Worm (Caenorhabditis elegans): ENCODE results near the gene Y51A2D.21.
A peak's percentile ranks its signal among the peaks of the same experiment; 100 is the strongest.

Gene Y51A2D.21

ce11 chrV:18571533-18571932, at the start of gene Y51A2D.21:
Gene Y51A2D.21 (plus strand): TSS chrV:18571833.
- TF ChIP-seq lin-32 (GFP tag; optimal IDR thresholded peaks at IDR 0.05) (no peak), pha-4 (tag; optimal IDR thresholded peaks at IDR 0.05) (no peak), mep-1 (tag; optimal IDR thresholded peaks at IDR 0.05) (no peak), ceh-83 (GFP tag; optimal IDR thresholded peaks at IDR 0.05) (no peak), snpc-4 (tag; optimal IDR thresholded peaks at IDR 0.05) (no peak), ceh-39 (tag; optimal IDR thresholded peaks at IDR 0.05) (no peak), nhr-28 (tag; optimal IDR thresholded peaks at IDR 0.05) (no peak), lin-13 (tag; optimal IDR thresholded peaks at IDR 0.05) (no peak), mls-2 (tag; optimal IDR thresholded peaks at IDR 0.05) (no peak), sem-2 (GFP tag; optimal IDR thresholded peaks at IDR 0.05) (no peak)

DNA sequence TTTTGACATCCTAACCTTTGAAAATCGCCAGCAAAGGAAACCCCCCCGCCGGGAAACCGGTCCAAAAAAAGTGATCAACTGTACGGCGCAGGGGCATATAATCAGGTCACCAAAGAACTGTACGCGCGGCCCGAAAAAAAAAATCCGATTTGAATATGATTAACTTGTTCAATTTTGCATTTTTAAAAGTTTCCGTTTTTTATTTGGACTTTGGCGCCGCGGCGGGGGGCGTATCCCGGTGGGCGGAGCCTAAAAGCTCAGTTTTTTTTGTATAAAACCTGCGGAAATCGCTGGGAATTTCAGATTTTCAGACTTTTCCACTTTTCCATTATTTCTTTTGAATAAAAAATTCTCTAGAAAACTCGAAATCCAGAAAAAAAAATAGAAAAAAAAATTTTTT, 47.2 kb upstream of the Y51A2D.21 start, which contains the start of gene hmit-1.2:
TSS of gene hmit-1.2 (plus strand) at position 301 of the 400 bp plus-strand sequence.
- no peak for TF ChIP-seq snpc-4 (tag; optimal IDR thresholded peaks at IDR 0.05)
- TF ChIP-seq mls-2 (tag; optimal IDR thresholded peaks at IDR 0.05) = no peak
- no peak for TF ChIP-seq zip-8 (tag; optimal IDR thresholded peaks at IDR 0.05)
- TF ChIP-seq pha-4 (tag; optimal IDR thresholded peaks at IDR 0.05) = no peak
- no peak for TF ChIP-seq tbx-8 (GFP tag; optimal IDR thresholded peaks at IDR 0.05)
- TF ChIP-seq nhr-2 (tag; optimal IDR thresholded peaks at IDR 0.05) = no peak
- no peak for TF ChIP-seq unc-120 (tag; optimal IDR thresholded peaks at IDR 0.05; ENCODE audit: poor library complexity, severe bottlenecking)
- no peak for TF ChIP-seq hlh-1 (tag; optimal IDR thresholded peaks at IDR 0.05)
- TF ChIP-seq elt-3 (tag; optimal IDR thresholded peaks at IDR 0.05) = no peak
- TF ChIP-seq ces-1 (GFP tag; optimal IDR thresholded peaks at IDR 0.05) = no peak
- TF ChIP-seq sptf-1 (tag; optimal IDR thresholded peaks at IDR 0.05) = no peak
- no peak for TF ChIP-seq drap-1 (GFP tag; optimal IDR thresholded peaks at IDR 0.05)
- no peak for TF ChIP-seq mep-1 (tag; optimal IDR thresholded peaks at IDR 0.05)
- no peak for TF ChIP-seq sem-2 (GFP tag; optimal IDR thresholded peaks at IDR 0.05)
- no peak for TF ChIP-seq blmp-1 (tag; optimal IDR thresholded peaks at IDR 0.05)
- TF ChIP-seq ham-2 (GFP tag; optimal IDR thresholded peaks at IDR 0.05) = no peak
- TF ChIP-seq cnd-1 (tag; optimal IDR thresholded peaks at IDR 0.05) = no peak

- TF ChIP-seq bed-3 (GFP tag; optimal IDR thresholded peaks at IDR 0.05) (no peak), nhr-237 (tag; optimal IDR thresholded peaks at IDR 0.05) (peak; percentile 36), pha-4 (tag; optimal IDR thresholded peaks at IDR 0.05) (peak; percentile 31)
Observed at ce11 chrV:18533606-18534005, 38.0 kb upstream of the Y51A2D.21 start, which contains the start of gene ints-5. Gene ints-5 (plus strand): TSS chrV:18533953.

ce11 chrV:18536015-18536414, 35.6 kb upstream of the Y51A2D.21 start:
- TF ChIP-seq zip-8 (tag; optimal IDR thresholded peaks at IDR 0.05) = peak; percentile 96
- TF ChIP-seq ham-2 (GFP tag; optimal IDR thresholded peaks at IDR 0.05) = no peak

- TF ChIP-seq mep-1 (tag; optimal IDR thresholded peaks at IDR 0.05) = no peak
- TF ChIP-seq ceh-43 (GFP tag; optimal IDR thresholded peaks at IDR 0.05) = no peak
- no peak for TF ChIP-seq bed-3 (GFP tag; optimal IDR thresholded peaks at IDR 0.05)
- TF ChIP-seq ces-1 (GFP tag; optimal IDR thresholded peaks at IDR 0.05) = no peak
- no peak for TF ChIP-seq ceh-39 (tag; optimal IDR thresholded peaks at IDR 0.05)
- TF ChIP-seq unc-62 (GFP tag; optimal IDR thresholded peaks at IDR 0.05) = no peak
- TF ChIP-seq elt-3 (tag; optimal IDR thresholded peaks at IDR 0.05) = no peak
- TF ChIP-seq zip-8 (tag; optimal IDR thresholded peaks at IDR 0.05) = no peak
- no peak for TF ChIP-seq mls-2 (tag; optimal IDR thresholded peaks at IDR 0.05)
- no peak for TF ChIP-seq lsy-2 (tag; optimal IDR thresholded peaks at IDR 0.05)
- TF ChIP-seq ztf-11 (tag; optimal IDR thresholded peaks at IDR 0.05) = no peak
- TF ChIP-seq cnd-1 (tag; optimal IDR thresholded peaks at IDR 0.05) = no peak
- TF ChIP-seq sptf-1 (tag; optimal IDR thresholded peaks at IDR 0.05) = no peak
- TF ChIP-seq unc-120 (tag; optimal IDR thresholded peaks at IDR 0.05; ENCODE audit: poor library complexity, severe bottlenecking) = no peak
- TF ChIP-seq snpc-4 (tag; optimal IDR thresholded peaks at IDR 0.05) = no peak
- TF ChIP-seq ceh-83 (GFP tag; optimal IDR thresholded peaks at IDR 0.05) = no peak
Observed at ce11 chrV:18553750-18554149, 17.9 kb upstream of the Y51A2D.21 start, which contains the start of gene Y51A2D.8. Gene Y51A2D.8 (minus strand): TSS chrV:18553850.

- peak; percentile 60 for TF ChIP-seq hlh-1 (tag; optimal IDR thresholded peaks at IDR 0.05)
- no peak for TF ChIP-seq mls-2 (tag; optimal IDR thresholded peaks at IDR 0.05)
Observed at ce11 chrV:18556488-18556887, 15.1 kb upstream of the Y51A2D.21 start, which contains the start of the genes ttr-24 and ttr-25. Gene ttr-24 (minus strand): TSS chrV:18556643. Gene ttr-25 (plus strand): TSS chrV:18556714.

All from whole organism, mixed stage, embryonic.